Fruit fly (Drosophila melanogaster) whole organism: Measurements from ENCODE around the gene CG4229.
"Not testable (repeated sequence)": the region's sequence is repeated elsewhere in the genome, so short reads cannot be mapped to it uniquely, and the experiment has no call there.

ENCODE experiments used
- CG8478 ChIP-seq: fragments of >200 bp; optimal IDR thresholded peaks from 2 replicates; lab custom pipeline; 2018; ENCODE audit warnings: inconsistent platforms
- Dll ChIP-seq: fragments of >200 bp; optimal IDR thresholded peaks from 2 replicates; lab custom pipeline; 2017
- EcR ChIP-seq, 2 experiments: fragments of >200 bp; optimal IDR thresholded peaks; 2 replicates each; lab custom pipeline; 2017; ENCODE audit warnings: missing biosample characterization in 2 of 2, missing genetic modification characterization in 2 of 2, missing genetic modification reagents in 2 of 2
- pan ChIP-seq: fragments of >200 bp; optimal IDR thresholded peaks from 2 replicates; lab custom pipeline; 2017
- psq ChIP-seq: fragments of >200 bp; optimal IDR thresholded peaks from 2 replicates; lab custom pipeline; 2017
- usp ChIP-seq: fragments of >200 bp; optimal IDR thresholded peaks from 2 replicates; lab custom pipeline; 2017; ENCODE audit warnings: missing biosample characterization, missing genetic modification characterization, mixed read lengths

Gene CG4229

DNA sequence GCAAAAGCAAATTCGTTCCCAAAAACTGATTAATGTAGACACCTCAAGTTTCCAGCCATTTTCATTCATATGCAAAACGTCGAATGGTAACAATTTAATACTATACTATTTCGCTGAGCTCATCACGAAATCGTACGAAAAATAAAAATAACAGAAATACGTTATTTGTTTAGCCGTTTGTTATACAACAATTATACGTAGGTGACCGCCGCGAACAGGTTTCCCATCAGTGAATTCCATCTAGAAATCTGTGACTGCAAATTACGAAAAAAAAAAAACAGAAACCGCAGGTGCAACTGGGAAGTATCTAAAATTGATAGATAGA lies 15.1 kb downstream of the CG4229 start:
- no peak for TF ChIP-seq EcR (GFP tag; optimal IDR thresholded peaks at IDR 0.05; lab: Kevin White, UChicago)
- TF ChIP-seq Dll: no peak
- TF ChIP-seq usp (GFP tag; lab: Kevin White, UChicago): no peak
- no peak for TF ChIP-seq psq

DNA sequence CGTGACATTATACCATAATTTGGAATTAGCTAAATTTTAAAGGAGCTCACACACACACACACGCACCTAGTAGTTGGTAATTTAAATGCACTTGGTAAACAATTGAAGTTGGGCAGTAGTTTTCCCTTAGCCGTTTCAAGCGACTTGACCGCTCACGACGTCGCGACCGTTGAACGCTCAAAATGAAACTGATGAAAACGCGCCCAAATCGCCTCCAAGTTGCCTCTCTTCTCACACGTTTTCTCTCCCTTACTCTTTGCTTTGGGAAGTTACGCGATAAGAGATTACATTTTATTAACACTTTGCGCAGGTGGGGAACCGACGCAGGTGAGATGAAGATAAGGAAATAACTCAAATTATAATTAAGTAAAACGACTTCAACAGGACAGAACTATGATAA lies 15.6 kb downstream of the CG4229 start:
- no peak for TF ChIP-seq EcR (GFP tag; optimal IDR thresholded peaks at IDR 0.05; lab: Kevin White, UChicago)
- TF ChIP-seq CG8478 (lab: Kevin White, UChicago): no peak
- TF ChIP-seq usp (GFP tag; lab: Kevin White, UChicago): no peak
- TF ChIP-seq psq: no peak
- TF ChIP-seq Dll: no peak
- no peak for TF ChIP-seq pan (lab: Kevin White, UChicago)

DNA sequence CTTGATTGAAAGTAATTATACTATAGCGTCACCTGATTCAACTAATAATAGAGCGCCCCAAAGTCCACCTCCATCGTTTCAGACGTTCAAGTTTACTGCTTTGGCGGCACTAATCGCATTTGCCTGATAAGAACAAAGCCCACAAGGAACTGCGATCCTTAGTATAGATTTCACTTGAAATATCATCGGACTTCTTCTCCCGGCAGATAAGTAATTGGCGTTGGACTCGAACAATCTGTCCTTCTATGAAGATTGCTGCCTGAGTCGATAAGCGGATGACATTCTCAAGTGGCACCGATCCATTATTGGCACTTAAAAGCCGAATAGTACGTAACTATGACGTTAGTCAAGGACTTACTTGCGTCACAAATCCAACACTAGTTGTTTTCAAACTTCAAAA lies 16.6 kb downstream of the CG4229 start, which contains the start of gene Mipp1:
Gene Mipp1 (minus strand): TSS at position 101 of the 400 bp plus-strand sequence.
- TF ChIP-seq EcR (GFP tag; optimal IDR thresholded peaks at IDR 0.05; lab: Kevin White, UChicago); Dll; psq: not testable (repeated sequence)

DNA sequence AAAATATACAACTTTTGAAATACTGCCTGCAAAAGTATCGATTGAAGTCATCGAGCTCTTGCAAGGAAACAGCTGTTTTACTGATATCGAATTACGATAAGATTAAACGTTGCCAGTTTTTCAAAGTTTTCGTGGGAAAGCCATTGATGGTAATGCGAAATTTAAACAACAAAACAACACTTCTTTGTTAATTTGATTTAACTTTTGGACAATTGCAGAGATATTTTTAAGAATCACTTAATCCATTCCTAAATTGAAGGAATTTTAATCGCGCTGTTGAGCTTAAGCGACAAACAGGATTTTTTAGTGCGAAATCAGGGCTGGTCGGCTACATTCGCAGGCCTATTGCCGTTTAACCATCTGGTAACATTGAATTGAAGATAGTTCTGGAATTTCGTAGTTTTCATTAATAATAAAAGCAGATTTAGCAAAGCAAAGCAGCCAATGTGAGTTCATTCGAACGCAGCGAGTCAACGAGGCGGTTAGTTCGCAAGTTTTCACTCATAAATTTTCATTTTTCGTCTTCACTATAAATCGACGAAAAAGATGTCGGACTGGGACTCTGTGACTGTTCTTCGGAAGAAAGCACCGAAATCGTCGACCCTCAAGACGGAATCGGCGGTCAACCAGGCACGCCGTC lies 17.8 kb downstream of the CG4229 start, which contains the start of gene mbf1:
Gene mbf1 (plus strand): TSS at position 130 of the 640 bp plus-strand sequence.
- TF ChIP-seq pan (lab: Kevin White, UChicago) (no peak), CG8478 (lab: Kevin White, UChicago) (no peak), usp (GFP tag; lab: Kevin White, UChicago) (no peak), EcR (GFP tag; optimal IDR thresholded peaks at IDR 0.05; lab: Kevin White, UChicago) (no peak), psq (no peak), Dll (no peak)

DNA sequence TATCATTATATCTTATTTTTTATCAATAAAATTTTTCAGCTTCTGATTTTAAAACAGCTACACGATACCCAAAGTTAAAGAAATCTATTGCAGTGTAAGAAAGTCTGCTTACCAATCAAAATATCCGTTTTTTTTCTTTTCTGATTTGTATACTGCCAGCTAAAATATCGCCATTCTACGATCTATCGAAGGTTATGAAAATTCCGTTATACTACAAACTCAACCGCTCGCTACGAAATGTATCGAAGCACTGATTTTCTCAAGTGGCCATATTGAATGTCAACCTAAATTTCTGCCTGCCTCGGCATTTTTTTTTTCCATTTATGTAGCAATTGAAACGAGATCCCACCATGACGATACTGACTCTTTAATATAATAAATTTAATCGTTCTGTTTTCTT lies 23.4 kb downstream of the CG4229 start, which contains the start of gene nxf2:
Gene nxf2 (minus strand): TSS at position 258 of the 400 bp plus-strand sequence.
- TF ChIP-seq EcR (GFP tag; optimal IDR thresholded peaks at IDR 0.05; lab: Kevin White, UChicago): no peak
- TF ChIP-seq psq: no peak

DNA sequence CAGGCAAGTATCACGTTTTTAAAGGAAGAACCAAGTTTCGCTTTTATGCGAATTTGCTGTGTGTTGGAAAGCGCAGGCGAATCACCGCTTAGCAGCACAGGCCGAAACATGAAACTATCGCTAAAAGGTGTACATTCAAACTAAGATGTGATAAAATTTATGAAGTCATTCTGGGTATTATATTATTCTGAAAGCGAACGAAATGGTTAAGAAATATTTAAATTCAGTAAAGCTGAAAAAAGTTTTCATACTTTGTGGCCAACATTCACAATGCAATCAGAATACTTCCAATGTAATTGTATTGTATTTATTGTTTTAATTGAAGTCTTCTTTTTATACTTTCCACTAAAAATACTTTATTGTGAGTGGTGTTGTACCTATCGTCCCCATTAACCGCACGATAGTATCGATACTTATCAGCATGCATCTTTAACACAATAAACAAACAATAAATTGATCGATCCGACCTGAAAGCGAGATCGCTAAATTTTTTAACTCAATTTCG lies 24.6 kb downstream of the CG4229 start, which contains the start of gene Smn:
Gene Smn (minus strand): TSS at position 347 of the 505 bp plus-strand sequence.
- TF ChIP-seq EcR (GFP tag; optimal IDR thresholded peaks at IDR 0.05; lab: Kevin White, UChicago) (no peak), CG8478 (lab: Kevin White, UChicago) (no peak), Dll (no peak), psq (no peak), usp (GFP tag; lab: Kevin White, UChicago) (no peak), pan (lab: Kevin White, UChicago) (no peak)

DNA sequence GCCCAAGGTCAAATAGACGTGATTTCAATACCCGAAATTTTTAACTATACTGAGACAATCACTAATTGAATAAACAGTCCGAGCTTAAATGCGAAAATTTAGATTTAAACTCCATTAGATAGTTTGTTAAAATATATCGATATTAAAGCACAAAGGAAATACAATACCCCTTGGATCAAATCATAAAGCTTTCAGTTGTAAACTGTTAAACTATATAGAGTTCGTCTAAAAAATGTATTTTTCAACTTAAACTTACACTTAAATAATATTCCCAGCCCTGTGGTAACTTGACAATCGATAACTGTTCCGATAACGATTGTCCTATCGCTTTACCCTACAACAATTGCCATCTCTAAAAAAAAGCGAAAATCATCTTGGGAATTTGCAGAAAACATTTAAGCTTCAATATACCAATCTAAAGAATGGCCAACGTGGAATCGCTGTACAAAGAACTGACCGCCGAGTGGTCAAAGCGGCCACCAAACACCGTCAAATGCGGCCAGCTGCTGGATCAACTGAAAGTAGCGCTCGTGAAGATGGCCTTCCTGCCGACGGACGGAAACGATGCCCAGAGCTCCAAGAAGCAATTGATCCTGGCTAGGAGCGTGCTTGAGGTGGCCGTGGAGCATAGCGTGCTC lies 26.2 kb downstream of the CG4229 start, which contains the start of gene Rpn12:
Gene Rpn12 (plus strand): TSS at position 351 of the 638 bp plus-strand sequence.
- no peak for TF ChIP-seq usp (GFP tag; lab: Kevin White, UChicago)
- no peak for TF ChIP-seq pan (lab: Kevin White, UChicago)
- no peak for TF ChIP-seq EcR (GFP tag; optimal IDR thresholded peaks at IDR 0.05; lab: Kevin White, UChicago)
- TF ChIP-seq Dll: no peak
- TF ChIP-seq CG8478 (lab: Kevin White, UChicago): no peak
- no peak for TF ChIP-seq psq

DNA sequence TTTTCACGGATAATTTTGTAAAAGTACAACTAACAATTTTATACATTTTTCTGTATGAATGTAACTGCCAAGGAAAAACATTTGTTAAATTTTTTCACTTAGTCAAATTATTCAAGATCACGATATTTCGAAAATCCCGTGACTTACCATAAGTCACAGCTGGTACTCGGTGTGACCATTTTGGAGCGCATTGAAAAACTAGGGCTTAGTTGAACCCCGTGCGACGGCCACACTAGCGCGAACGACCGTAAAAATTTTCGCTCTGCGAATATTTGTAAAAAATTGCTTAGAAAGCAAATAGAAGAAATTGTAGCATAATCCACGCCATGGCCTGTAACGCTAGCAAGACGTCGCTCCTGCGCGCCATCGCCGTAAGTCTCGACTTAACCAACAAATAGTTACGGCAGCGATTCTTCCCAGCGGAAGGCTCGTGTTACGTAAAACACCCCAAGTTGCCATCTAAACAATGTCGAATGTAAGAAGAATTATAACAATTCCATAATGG lies 27.5 kb downstream of the CG4229 start, which contains the start of gene UQCR-C2:
Gene UQCR-C2 (plus strand): TSS at position 51 of the 505 bp plus-strand sequence.
- TF ChIP-seq pan (lab: Kevin White, UChicago) (no peak), CG8478 (lab: Kevin White, UChicago) (no peak)

DNA sequence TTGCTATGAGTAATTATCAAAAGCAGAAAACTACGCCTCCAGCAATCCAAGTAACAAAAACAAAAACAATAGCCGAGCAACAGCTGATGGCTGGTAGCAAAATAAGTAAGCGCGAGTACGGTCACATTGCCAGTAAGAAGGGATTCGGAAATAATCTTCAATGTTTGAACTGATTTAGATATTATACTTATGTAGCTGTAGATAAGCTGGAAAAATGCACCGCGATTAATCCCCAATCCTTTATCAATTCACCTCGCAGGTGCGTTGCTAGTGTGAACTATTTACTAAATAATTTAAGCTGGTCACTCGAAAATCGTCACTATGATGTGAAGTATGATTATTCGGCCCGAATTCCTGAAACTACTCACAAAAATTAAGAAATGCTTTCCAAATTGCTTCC lies 30.4 kb downstream of the CG4229 start, which contains the start of the genes Syx8 and CG32163:
Gene Syx8 (minus strand): TSS at position 69 of the 400 bp plus-strand sequence.
Gene CG32163 (plus strand): TSS at position 169 of the 400 bp plus-strand sequence.
- TF ChIP-seq pan (lab: Kevin White, UChicago): no peak
- TF ChIP-seq usp (GFP tag; lab: Kevin White, UChicago): no peak
- no peak for TF ChIP-seq Dll
- no peak for TF ChIP-seq psq
- no peak for TF ChIP-seq CG8478 (lab: Kevin White, UChicago)
- TF ChIP-seq EcR (GFP tag; optimal IDR thresholded peaks at IDR 0.05; lab: Kevin White, UChicago): no peak

DNA sequence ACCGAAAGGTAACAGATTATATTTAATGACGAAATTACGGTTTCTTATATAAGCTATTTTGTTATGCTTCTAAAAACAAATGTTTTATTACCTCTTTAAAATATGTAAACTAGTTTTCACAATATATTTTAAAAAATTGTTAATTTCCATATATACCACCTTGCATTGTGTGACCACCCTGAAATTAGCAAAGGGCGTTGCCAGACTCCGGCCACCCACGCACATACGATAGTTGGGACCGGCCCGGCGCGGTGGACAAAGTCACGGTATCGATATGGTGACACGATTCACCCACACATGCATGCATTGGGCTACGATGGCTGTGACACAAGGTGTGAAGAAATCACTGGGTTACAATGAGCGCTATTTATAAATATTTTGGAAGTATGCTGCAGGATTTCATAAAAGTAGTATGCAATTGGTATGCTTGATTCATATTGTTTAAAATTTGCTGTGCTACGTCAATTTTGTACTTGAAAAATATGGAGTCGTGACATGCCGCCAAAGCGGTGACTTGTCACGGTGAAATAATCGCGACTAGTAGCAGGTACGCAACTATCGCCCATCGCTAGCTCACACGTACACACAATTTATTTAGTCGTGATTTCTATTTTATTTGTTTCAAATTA lies 31.5 kb downstream of the CG4229 start:
- TF ChIP-seq psq: no peak
- TF ChIP-seq Dll: no peak
- TF ChIP-seq pan (lab: Kevin White, UChicago): no peak
- no peak for TF ChIP-seq CG8478 (lab: Kevin White, UChicago)
- TF ChIP-seq EcR (GFP tag; optimal IDR thresholded peaks at IDR 0.05; lab: Kevin White, UChicago): no peak
- TF ChIP-seq usp (GFP tag; lab: Kevin White, UChicago): no peak

DNA sequence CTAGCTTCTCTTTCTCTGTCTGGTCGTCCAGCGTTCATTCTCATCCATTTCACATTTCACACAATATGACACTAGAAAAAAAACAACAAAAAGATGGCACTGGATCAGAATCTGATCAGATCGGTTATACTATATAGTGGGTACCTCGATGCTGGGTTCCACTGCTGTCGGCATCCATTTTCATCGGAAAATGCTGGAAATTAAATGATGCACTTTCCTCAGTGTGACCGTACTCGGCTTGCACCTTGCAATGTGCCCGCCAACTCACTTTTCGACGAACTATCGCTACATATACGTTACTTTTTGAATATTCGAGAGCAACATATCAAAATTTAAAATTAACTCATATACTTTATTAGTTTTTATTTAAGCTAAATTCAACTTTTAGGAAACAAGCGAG lies 34.2 kb downstream of the CG4229 start, which contains the start of gene tra:
Gene tra (minus strand): TSS at position 191 of the 400 bp plus-strand sequence.
- TF ChIP-seq pan (lab: Kevin White, UChicago): no peak
- TF ChIP-seq CG8478 (lab: Kevin White, UChicago): no peak
- no peak for TF ChIP-seq usp (GFP tag; lab: Kevin White, UChicago)
- TF ChIP-seq Dll: no peak
- no peak for TF ChIP-seq EcR (GFP tag; optimal IDR thresholded peaks at IDR 0.05; lab: Kevin White, UChicago)
- TF ChIP-seq psq: no peak
